Fruit fly (Drosophila melanogaster) Kc167 (cell line): ENCODE measurements around the gene CG11920.

Experiments
- Myc ChIP-seq: fragments of >200 bp; optimal IDR thresholded peaks from 2 replicates; lab custom pipeline; 2017; ENCODE audit warnings: missing external identifiers
- Sin3A ChIP-seq: fragments of >200 bp; optimal IDR thresholded peaks from 2 replicates; lab custom pipeline; 2018; ENCODE audit warnings: missing external identifiers
- h ChIP-seq: fragments of >200 bp; optimal IDR thresholded peaks from 3 replicates; lab custom pipeline; 2018; ENCODE audit warnings: missing external identifiers
- psq ChIP-seq: fragments of >200 bp; optimal IDR thresholded peaks from 2 replicates; lab custom pipeline; 2017; ENCODE audit warnings: missing external identifiers
- ttk ChIP-seq: sonication (Bioruptor generic); optimal IDR thresholded peaks from 2 replicates; lab custom pipeline; 2017; ENCODE audit warnings: missing external identifiers

DNA sequence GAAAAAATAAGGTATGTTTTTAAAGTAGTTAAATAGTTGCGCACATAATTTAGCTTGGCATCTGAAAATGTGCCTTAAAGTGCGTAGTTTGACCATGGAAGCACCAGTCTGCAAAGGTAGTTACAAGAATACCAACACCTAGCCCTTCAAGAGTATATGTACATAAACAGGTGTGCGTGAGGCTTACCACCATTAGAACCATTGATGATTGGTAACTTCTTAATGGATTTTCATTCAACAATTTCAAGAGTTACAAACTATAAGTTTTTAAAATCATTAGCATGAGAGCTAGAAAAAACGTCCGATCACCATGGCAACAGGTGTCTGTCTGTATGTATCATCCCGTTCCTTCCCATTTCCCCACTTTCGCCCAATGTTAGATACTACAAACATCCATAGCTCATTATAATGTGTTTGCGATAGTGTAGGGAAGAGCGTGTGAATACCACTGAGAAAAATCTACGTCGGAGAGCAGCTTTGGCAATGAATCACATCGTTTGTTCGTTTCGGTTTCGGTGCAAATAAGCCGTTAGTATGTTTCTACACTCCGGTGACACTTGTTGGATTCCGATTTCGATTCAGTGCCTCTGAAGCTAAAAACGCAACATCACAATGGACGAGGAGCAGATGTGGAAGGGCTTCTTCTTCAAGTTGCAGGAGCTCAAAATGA is 18.1 kb upstream of the CG11920 start:
- TF ChIP-seq ttk (lab: Kevin White, UChicago), result no peak
- TF ChIP-seq psq (lab: Kevin White, UChicago), result no peak
- no peak for TF ChIP-seq Sin3A (lab: Kevin White, UChicago)
- no peak for TF ChIP-seq h
- no peak for TF ChIP-seq Myc
